Fruit fly (Drosophila melanogaster): ENCODE data around the gene CG13077.

DNA sequence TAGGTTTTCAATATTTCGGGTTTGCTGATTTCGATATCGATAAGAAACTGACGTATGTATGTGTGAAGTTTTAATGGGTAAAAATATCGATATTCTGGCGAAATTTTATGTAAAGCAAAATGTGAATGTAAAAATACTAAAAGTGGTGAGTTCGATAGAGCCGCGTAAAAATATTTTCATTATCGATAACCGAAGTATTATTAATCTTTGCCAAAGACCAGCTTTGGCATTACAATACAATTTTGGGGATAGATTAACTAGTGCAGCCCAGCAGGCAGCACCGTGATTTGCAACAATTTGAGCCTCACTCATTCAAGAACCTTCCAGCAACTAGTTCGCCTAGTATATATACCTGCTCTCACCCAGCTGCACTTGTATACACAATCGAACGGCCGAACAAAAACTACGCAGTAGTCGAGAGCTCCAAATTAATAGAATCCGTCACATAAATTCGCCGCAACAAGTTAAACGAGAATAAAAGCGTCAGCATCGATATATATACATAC, 23.3 kb upstream of the CG13077 start:
- TF ChIP-seq Myc (optimal IDR thresholded peaks at IDR 0.05) (no peak), h (optimal IDR thresholded peaks at IDR 0.05) (no peak), psq (optimal IDR thresholded peaks at IDR 0.05) (no peak), insv (optimal IDR thresholded peaks at IDR 0.05) (no peak), ttk (optimal IDR thresholded peaks at IDR 0.05) (no peak), Sin3A (optimal IDR thresholded peaks at IDR 0.05) (no peak)
